Fruit fly (Drosophila melanogaster) whole organism, prepupa: ENCODE data around the gene CG15418.

Source experiments
- Blimp-1 ChIP-seq: fragments of 200-800 bp; sonication (Bioruptor generic); optimal IDR thresholded peaks from 3 replicates; lab custom pipeline; 2017; ENCODE audit warnings: missing biosample characterization, missing genetic modification characterization, mild to moderate bottlenecking, moderate library complexity, missing genetic modification reagents
- CG10631 ChIP-seq: fragments of 200-800 bp; sonication (Bioruptor generic); optimal IDR thresholded peaks from 2 replicates; lab custom pipeline; 2016; ENCODE audit warnings: missing biosample characterization, missing genetic modification characterization
- CG15336 ChIP-seq: fragments of 200-800 bp; sonication (Bioruptor generic); IDR thresholded peaks from 2 replicates; pipeline ENCODE4 v1.3.6; 2022; ENCODE audit warnings: missing biosample characterization, missing genetic modification characterization
- CG3032 ChIP-seq: fragments of 200-800 bp; optimal IDR thresholded peaks from 2 replicates; lab custom pipeline; 2019; ENCODE audit warnings: missing biosample characterization, mild to moderate bottlenecking, missing genetic modification characterization, moderate library complexity
- CG31627 ChIP-seq: fragments of 200-800 bp; sonication (Bioruptor generic); optimal IDR thresholded peaks from 3 replicates; lab custom pipeline; 2016; ENCODE audit warnings: missing biosample characterization, missing genetic modification characterization
- CG32006 ChIP-seq: fragments of 200-800 bp; sonication (Bioruptor generic); optimal IDR thresholded peaks from 3 replicates; lab custom pipeline; 2017; ENCODE audit warnings: missing biosample characterization, mild to moderate bottlenecking, missing genetic modification characterization
- CG34406 ChIP-seq: fragments of 200-800 bp; sonication (Bioruptor generic); optimal IDR thresholded peaks from 3 replicates; lab custom pipeline; 2016; ENCODE audit warnings: missing biosample characterization, missing genetic modification characterization
- CG3919 ChIP-seq: fragments of 200-800 bp; sonication (Bioruptor generic); optimal IDR thresholded peaks from 3 replicates; lab custom pipeline; 2016; ENCODE audit warnings: missing biosample characterization, missing genetic modification characterization
- CG4318 ChIP-seq: fragments of 200-800 bp; sonication (Bioruptor generic); optimal IDR thresholded peaks from 3 replicates; lab custom pipeline; 2017; ENCODE audit warnings: missing biosample characterization, mild to moderate bottlenecking, missing genetic modification characterization
- CG6163 ChIP-seq: fragments of 200-800 bp; sonication (Bioruptor generic); IDR thresholded peaks from 3 replicates; pipeline ENCODE4 v1.3.6; 2022; ENCODE audit warnings: missing biosample characterization, missing genetic modification characterization
- CG6792 ChIP-seq: fragments of 200-800 bp; sonication (Bioruptor generic); optimal IDR thresholded peaks from 3 replicates; lab custom pipeline; 2016; ENCODE audit warnings: missing biosample characterization, missing genetic modification characterization
- CG6808 ChIP-seq: fragments of 200-800 bp; sonication (Bioruptor generic); optimal IDR thresholded peaks from 3 replicates; lab custom pipeline; 2017; ENCODE audit warnings: missing biosample characterization, missing genetic modification characterization, mild to moderate bottlenecking, moderate library complexity, missing genetic modification reagents
- CG7368 ChIP-seq: fragments of 200-800 bp; sonication (Bioruptor generic); optimal IDR thresholded peaks from 3 replicates; lab custom pipeline; 2016; ENCODE audit warnings: missing biosample characterization, missing genetic modification characterization
- CG8119 ChIP-seq: fragments of 200-800 bp; sonication (Bioruptor generic); IDR thresholded peaks from 3 replicates; pipeline ENCODE4 v1.3.6; 2022; ENCODE audit warnings: missing biosample characterization, missing genetic modification characterization
- CG8319 ChIP-seq: fragments of 200-800 bp; sonication (Bioruptor generic); optimal IDR thresholded peaks from 3 replicates; lab custom pipeline; 2016; ENCODE audit warnings: missing biosample characterization, missing genetic modification characterization
- CG9139 ChIP-seq: fragments of 200-800 bp; sonication (Bioruptor generic); optimal IDR thresholded peaks from 3 replicates; lab custom pipeline; 2017; ENCODE audit warnings: missing biosample characterization, mild to moderate bottlenecking, missing genetic modification characterization
- Eip75B ChIP-seq: fragments of 200-800 bp; sonication (Bioruptor generic); optimal IDR thresholded peaks from 3 replicates; lab custom pipeline; 2016; ENCODE audit warnings: missing biosample characterization, missing genetic modification characterization
- Eip78C ChIP-seq: fragments of 200-800 bp; sonication (Bioruptor generic); peaks from one replicate; lab custom pipeline; 2016; ENCODE audit warnings: missing biosample characterization, missing genetic modification characterization
- Eip93F ChIP-seq: fragments of 200-800 bp; sonication (Bioruptor generic); optimal IDR thresholded peaks from 2 replicates; lab custom pipeline; 2016; ENCODE audit warnings: missing biosample characterization, mild to moderate bottlenecking, missing genetic modification characterization
- Ets21C ChIP-seq: fragments of 200-800 bp; sonication (Bioruptor generic); optimal IDR thresholded peaks from 3 replicates; lab custom pipeline; 2016; ENCODE audit warnings: missing biosample characterization, missing genetic modification characterization
- Ets96B ChIP-seq: fragments of 200-800 bp; optimal IDR thresholded peaks from 2 replicates; lab custom pipeline; 2019; ENCODE audit warnings: missing biosample characterization, mild to moderate bottlenecking, missing genetic modification characterization, moderate library complexity
- Gug ChIP-seq: fragments of 200-800 bp; sonication (Bioruptor generic); IDR thresholded peaks from 2 replicates; pipeline ENCODE4 v1.3.6; 2022; ENCODE audit warnings: missing biosample characterization, missing genetic modification characterization
- Hr39 ChIP-seq: fragments of 200-800 bp; sonication (Bioruptor generic); optimal IDR thresholded peaks from 2 replicates; lab custom pipeline; 2016; ENCODE audit warnings: missing biosample characterization, missing genetic modification characterization
- Hr4 ChIP-seq: fragments of 200-800 bp; sonication (Bioruptor generic); optimal IDR thresholded peaks from 3 replicates; lab custom pipeline; 2016; ENCODE audit warnings: missing biosample characterization, missing genetic modification characterization
- Lpt ChIP-seq: fragments of 200-800 bp; sonication (Bioruptor generic); optimal IDR thresholded peaks from 3 replicates; lab custom pipeline; 2016; ENCODE audit warnings: missing biosample characterization, missing genetic modification characterization
- Met ChIP-seq: fragments of 200-800 bp; sonication (Bioruptor generic); optimal IDR thresholded peaks from 3 replicates; lab custom pipeline; 2016; ENCODE audit warnings: missing biosample characterization, missing genetic modification characterization
- OdsH ChIP-seq: fragments of 200-800 bp; sonication (Bioruptor generic); optimal IDR thresholded peaks from 3 replicates; lab custom pipeline; 2016; ENCODE audit warnings: missing biosample characterization, missing genetic modification characterization
- Smox ChIP-seq: fragments of 200-800 bp; sonication (Bioruptor generic); optimal IDR thresholded peaks from 3 replicates; lab custom pipeline; 2016; ENCODE audit warnings: missing biosample characterization, missing genetic modification characterization
- Sox102F ChIP-seq: fragments of 200-800 bp; sonication (Bioruptor generic); optimal IDR thresholded peaks from 2 replicates; lab custom pipeline; 2016; ENCODE audit warnings: missing biosample characterization, mild to moderate bottlenecking, missing genetic modification characterization
- Sox14 ChIP-seq: fragments of 200-800 bp; sonication (Bioruptor generic); optimal IDR thresholded peaks from 3 replicates; lab custom pipeline; 2016; ENCODE audit warnings: missing biosample characterization, missing genetic modification characterization
- Sox15 ChIP-seq: fragments of 200-800 bp; sonication (Bioruptor generic); optimal IDR thresholded peaks from 3 replicates; lab custom pipeline; 2016; ENCODE audit warnings: missing biosample characterization, missing genetic modification characterization
- achi ChIP-seq: fragments of 200-800 bp; sonication (Bioruptor generic); optimal IDR thresholded peaks from 3 replicates; lab custom pipeline; 2016; ENCODE audit warnings: missing biosample characterization, missing genetic modification characterization
- acj6 ChIP-seq: fragments of 200-800 bp; sonication (Bioruptor generic); optimal IDR thresholded peaks from 3 replicates; lab custom pipeline; 2016; ENCODE audit warnings: missing biosample characterization, missing genetic modification characterization
- cyc ChIP-seq: fragments of 200-800 bp; sonication (Bioruptor generic); optimal IDR thresholded peaks from 3 replicates; lab custom pipeline; 2016; ENCODE audit warnings: missing biosample characterization, missing genetic modification characterization
- dsx ChIP-seq: fragments of 200-800 bp; optimal IDR thresholded peaks from 3 replicates; lab custom pipeline; 2019; ENCODE audit warnings: missing biosample characterization, mild to moderate bottlenecking, missing genetic modification characterization, moderate library complexity; ENCODE audit not compliant: poor library complexity, severe bottlenecking
- eg ChIP-seq: fragments of 200-800 bp; sonication (Bioruptor generic); IDR thresholded peaks from 3 replicates; pipeline ENCODE4 v1.3.6; 2022; ENCODE audit warnings: missing biosample characterization, missing genetic modification characterization
- esn ChIP-seq: fragments of 200-800 bp; sonication (Bioruptor generic); optimal IDR thresholded peaks from 2 replicates; lab custom pipeline; 2016; ENCODE audit warnings: missing biosample characterization, mild to moderate bottlenecking, missing genetic modification characterization, moderate library complexity
- fd59A ChIP-seq: fragments of 200-800 bp; sonication (Bioruptor generic); optimal IDR thresholded peaks from 2 replicates; lab custom pipeline; 2017; ENCODE audit warnings: missing biosample characterization, mild to moderate bottlenecking, missing genetic modification characterization, missing genetic modification reagents
- fkh ChIP-seq: fragments of 200-800 bp; sonication (Bioruptor generic); optimal IDR thresholded peaks from 3 replicates; lab custom pipeline; 2017; ENCODE audit warnings: missing biosample characterization, mild to moderate bottlenecking, missing genetic modification characterization, moderate library complexity
- lz ChIP-seq: fragments of 200-800 bp; sonication (Bioruptor generic); optimal IDR thresholded peaks from 3 replicates; lab custom pipeline; 2016; ENCODE audit warnings: missing biosample characterization, missing genetic modification characterization
- net ChIP-seq: fragments of 200-800 bp; sonication (Bioruptor generic); optimal IDR thresholded peaks from 3 replicates; lab custom pipeline; 2016; ENCODE audit warnings: missing biosample characterization, missing genetic modification characterization
- pdm3 ChIP-seq: fragments of 200-800 bp; sonication (Bioruptor generic); optimal IDR thresholded peaks from 3 replicates; lab custom pipeline; 2016; ENCODE audit warnings: missing biosample characterization, missing genetic modification characterization
- spab ChIP-seq: fragments of 200-800 bp; sonication (Bioruptor generic); optimal IDR thresholded peaks from 2 replicates; lab custom pipeline; 2017; ENCODE audit warnings: missing biosample characterization, mild to moderate bottlenecking, missing genetic modification characterization, missing genetic modification reagents
- topi ChIP-seq: fragments of 200-800 bp; sonication (Bioruptor generic); optimal IDR thresholded peaks from 3 replicates; lab custom pipeline; 2016; ENCODE audit warnings: missing biosample characterization, missing genetic modification characterization
- vri ChIP-seq: fragments of 200-800 bp; sonication (Bioruptor generic); optimal IDR thresholded peaks from 3 replicates; lab custom pipeline; 2016; ENCODE audit warnings: missing biosample characterization, mild to moderate bottlenecking, missing genetic modification characterization

Gene CG15418

dm6 chr2L:3662307-3662795, 40.8 kb upstream of the CG15418 start, which contains the start of gene Drgx:
Gene Drgx, plus strand, starts transcription at chr2L:3662745.
- TF ChIP-seq CG6163 (GFP tag; lab: Robert Waterston, UW) (0 out of 3 replicates have a peak, but pooled peaks have one; percentile 11), vri (GFP tag; lab: Kevin White, UChicago) (no peak)

- no peak for TF ChIP-seq Sox102F (GFP tag; lab: Kevin White, UChicago)
- peak; percentile 0 for TF ChIP-seq CG4318 (GFP tag; lab: Kevin White, UChicago)
- no peak for TF ChIP-seq CG6792
- TF ChIP-seq dsx (GFP tag; lab: Kevin White, UChicago) = no peak
- TF ChIP-seq achi = peak; percentile 13
- peak; percentile 52 for TF ChIP-seq fkh
- no peak for TF ChIP-seq Sox14
- TF ChIP-seq CG32006 (GFP tag; lab: Kevin White, UChicago) = peak; percentile 62
- no peak for TF ChIP-seq CG8319 (GFP tag; lab: Kevin White, UChicago)
- TF ChIP-seq CG15336 = peak; percentile 60
- TF ChIP-seq lz = peak; percentile 34
- TF ChIP-seq CG31627 (GFP tag; lab: Kevin White, UChicago) = peak; percentile 59
- TF ChIP-seq CG10631 = peak; percentile 32
- no peak for TF ChIP-seq CG6808 (GFP tag; lab: Kevin White, UChicago)
- peak; percentile 18 for TF ChIP-seq OdsH (GFP tag; lab: Kevin White, UChicago)
- no peak for TF ChIP-seq Blimp-1 (GFP tag; lab: Kevin White, UChicago)
- no peak for TF ChIP-seq net (GFP tag; lab: Kevin White, UChicago)
- TF ChIP-seq acj6 (GFP tag; lab: Kevin White, UChicago) = peak; percentile 16
- peak; percentile 19 for TF ChIP-seq esn
- TF ChIP-seq Met (GFP tag; lab: Kevin White, UChicago) = no peak
- TF ChIP-seq Eip75B = no peak
- no peak for TF ChIP-seq CG7368
- no peak for TF ChIP-seq pdm3 (GFP tag; lab: Kevin White, UChicago)
- TF ChIP-seq vri (GFP tag; lab: Kevin White, UChicago) = no peak
- peak; percentile 68 for TF ChIP-seq eg
- TF ChIP-seq Lpt (GFP tag; lab: Kevin White, UChicago) = peak; percentile 8
- peak; percentile 22 for TF ChIP-seq Ets96B (tag; lab: Kevin White, UChicago)
- TF ChIP-seq CG6163 (GFP tag; lab: Robert Waterston, UW) = 0 out of 3 replicates have a peak, but pooled peaks have one; percentile 17
- no peak for TF ChIP-seq Eip93F (GFP tag; lab: Kevin White, UChicago)
- TF ChIP-seq Hr4 (GFP tag; lab: Kevin White, UChicago) = peak; percentile 33
- peak; percentile 28 for TF ChIP-seq CG3032 (tag; lab: Kevin White, UChicago)
- peak; percentile 19 for TF ChIP-seq CG3919
- no peak for TF ChIP-seq fd59A
- peak; percentile 75 for TF ChIP-seq CG8119 (GFP tag; lab: Robert Waterston, UW)
- no peak for TF ChIP-seq CG9139 (GFP tag; lab: Kevin White, UChicago)
- peak; percentile 53 for TF ChIP-seq Hr39 (GFP tag; lab: Kevin White, UChicago)
- peak; percentile 3 for TF ChIP-seq spab
- TF ChIP-seq CG34406 (GFP tag; lab: Kevin White, UChicago) = no peak
- peak; percentile 60 for TF ChIP-seq Eip78C (GFP tag; lab: Kevin White, UChicago)
- TF ChIP-seq Sox15 (GFP tag; lab: Kevin White, UChicago) = no peak
- peak; percentile 1 for TF ChIP-seq Ets21C
- TF ChIP-seq Smox = no peak
- TF ChIP-seq Gug = 0 out of 2 replicates have a peak, but pooled peaks have one; percentile 8
- TF ChIP-seq cyc (GFP tag; lab: Kevin White, UChicago) = peak; percentile 50
- peak; percentile 18 for TF ChIP-seq topi (GFP tag; lab: Kevin White, UChicago)
Measured at dm6 chr2L:3657349-3658142, 36.0 kb upstream of the CG15418 start.
